Fruit fly (Drosophila melanogaster) Kc167 (cell line): ENCODE measurements around the gene CG10958.

ENCODE experiments used
- Myc ChIP-seq: fragments of >200 bp; optimal IDR thresholded peaks from 2 replicates; lab custom pipeline; 2017; ENCODE audit warnings: missing external identifiers
- Sin3A ChIP-seq: fragments of >200 bp; optimal IDR thresholded peaks from 2 replicates; lab custom pipeline; 2018; ENCODE audit warnings: missing external identifiers
- insv ChIP-seq: fragments of >200 bp; optimal IDR thresholded peaks from 3 replicates; lab custom pipeline; 2018; ENCODE audit warnings: missing external identifiers
- psq ChIP-seq: fragments of >200 bp; optimal IDR thresholded peaks from 2 replicates; lab custom pipeline; 2017; ENCODE audit warnings: missing external identifiers
- ttk ChIP-seq: sonication (Bioruptor generic); optimal IDR thresholded peaks from 2 replicates; lab custom pipeline; 2017; ENCODE audit warnings: missing external identifiers

DNA sequence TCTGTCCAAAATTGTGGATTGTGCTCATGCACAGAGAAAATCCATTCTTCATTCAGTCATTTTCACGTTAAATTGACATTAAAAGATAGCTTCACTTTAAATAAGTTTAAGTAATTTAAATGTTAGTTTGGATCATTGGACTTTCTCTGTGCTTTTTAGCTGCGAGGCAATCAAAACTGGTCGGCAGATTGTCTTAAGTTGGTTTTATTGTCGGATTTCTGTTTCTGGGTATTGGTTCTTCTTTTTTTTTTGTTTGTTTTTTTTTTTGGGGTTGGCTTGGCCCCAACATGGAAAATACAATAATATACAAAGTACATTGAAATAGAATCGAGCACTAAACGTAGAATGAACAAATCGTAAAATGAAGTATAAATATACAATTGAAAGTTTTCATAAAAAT is 38.1 kb downstream of the CG10958 start, which contains the start of gene CG2278:
- TF ChIP-seq psq (no peak), Sin3A (lab: Kevin White, UChicago) (no peak), insv (lab: Kevin White, UChicago) (no peak), Myc (no peak), ttk (lab: Kevin White, UChicago) (no peak)
